Worm (Caenorhabditis elegans) whole organism, early embryonic: ENCODE measurements around the gene srxa-14.

Experiments used
- F13C5.2 ChIP-seq: sonication (generic microtip); optimal IDR thresholded peaks from 2 replicates; lab custom pipeline; 2017; ENCODE audit warnings: mild to moderate bottlenecking, missing genetic modification characterization, inconsistent platforms, missing compliant biosample characterization
- ets-7 ChIP-seq: sonication (generic microtip); optimal IDR thresholded peaks from 2 replicates; lab custom pipeline; 2016; ENCODE audit warnings: missing genotype, missing genetic modification characterization, missing compliant biosample characterization
- hmbx-1 ChIP-seq: sonication (generic microtip); optimal IDR thresholded peaks from 2 replicates; lab custom pipeline; 2016; ENCODE audit warnings: mild to moderate bottlenecking, missing genetic modification characterization, missing compliant biosample characterization
- hnd-1 ChIP-seq: sonication (generic microtip); optimal IDR thresholded peaks from 2 replicates; lab custom pipeline; 2016; ENCODE audit warnings: missing genetic modification characterization, missing compliant biosample characterization

DNA sequence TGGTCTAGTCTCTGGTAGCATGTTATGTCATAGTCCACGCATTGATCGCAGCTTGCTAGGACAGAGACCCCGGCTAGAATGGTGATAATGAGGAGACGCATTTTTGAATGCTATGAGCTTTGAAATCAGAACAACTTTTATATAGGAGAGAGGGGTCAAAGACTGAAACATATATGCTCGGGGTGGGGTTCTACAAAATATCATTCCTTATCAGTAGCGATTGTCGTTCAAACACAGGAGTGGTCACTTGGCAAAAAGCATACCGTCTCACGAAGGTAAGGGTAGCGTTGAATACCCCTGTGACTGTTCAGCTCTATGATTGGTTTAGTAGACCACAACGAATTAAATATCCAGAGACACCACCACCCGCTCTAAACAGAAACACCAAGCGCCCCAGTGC lies 42.3 kb upstream of the srxa-14 start, which contains the start of gene F46B3.1:
- no peak for TF ChIP-seq hmbx-1 (tag; lab: Kevin White, UChicago)
- no peak for TF ChIP-seq hnd-1 (tag; lab: Kevin White, UChicago)
- no peak for TF ChIP-seq ets-7 (tag; lab: Kevin White, UChicago)
- TF ChIP-seq F13C5.2 = no peak
